Fruit fly (Drosophila melanogaster) whole organism, embryonic: Measurements from ENCODE around the gene CG17572.

ENCODE experiments used
- CG10462 ChIP-seq: fragments of 200-800 bp; sonication (Bioruptor generic); optimal IDR thresholded peaks from 2 replicates; lab custom pipeline; 2016; ENCODE audit warnings: missing biosample characterization, missing genetic modification characterization
- CG1233 ChIP-seq: fragments of 200-800 bp; sonication (Bioruptor generic); optimal IDR thresholded peaks from 4 replicates; lab custom pipeline; 2018; ENCODE audit warnings: missing biosample characterization, mild to moderate bottlenecking, missing genetic modification characterization
- CG12391 ChIP-seq: fragments of 200-800 bp; sonication (Bioruptor generic); optimal IDR thresholded peaks from 3 replicates; lab custom pipeline; 2018; ENCODE audit warnings: missing biosample characterization, mild to moderate bottlenecking, missing genetic modification characterization, moderate library complexity
- CG15601 ChIP-seq: fragments of 200-800 bp; sonication (Bioruptor generic); optimal IDR thresholded peaks from 3 replicates; lab custom pipeline; 2019; ENCODE audit warnings: missing biosample characterization, mild to moderate bottlenecking, missing genetic modification characterization, moderate library complexity
- CG17328 ChIP-seq: fragments of 200-800 bp; sonication (Bioruptor generic); IDR thresholded peaks from 2 replicates; pipeline ENCODE4 v1.3.6; 2022; ENCODE audit warnings: missing biosample characterization, missing genetic modification characterization
- CG17568 ChIP-seq: fragments of 200-800 bp; sonication (Bioruptor generic); optimal IDR thresholded peaks from 2 replicates; lab custom pipeline; 2018; ENCODE audit warnings: missing biosample characterization, mild to moderate bottlenecking, missing genetic modification characterization, moderate library complexity
- CG18262 ChIP-seq: fragments of 200-800 bp; optimal IDR thresholded peaks from 3 replicates; lab custom pipeline; 2019; ENCODE audit warnings: missing biosample characterization, mild to moderate bottlenecking, missing genetic modification characterization, moderate library complexity
- CG2678 ChIP-seq: fragments of 200-800 bp; sonication (Bioruptor generic); optimal IDR thresholded peaks from 3 replicates; lab custom pipeline; 2019; ENCODE audit warnings: missing biosample characterization, mild to moderate bottlenecking, missing genetic modification characterization, moderate library complexity
- CG31365 ChIP-seq: fragments of 200-800 bp; sonication (Bioruptor generic); optimal IDR thresholded peaks from 2 replicates; lab custom pipeline; 2018; ENCODE audit warnings: missing biosample characterization, mild to moderate bottlenecking, missing genetic modification characterization
- CG3163 ChIP-seq: fragments of 200-800 bp; sonication (Bioruptor generic); optimal IDR thresholded peaks from 3 replicates; lab custom pipeline; 2016; ENCODE audit warnings: missing biosample characterization, missing genetic modification characterization
- CG32767 ChIP-seq: fragments of 200-800 bp; sonication (Bioruptor generic); IDR thresholded peaks from 2 replicates; pipeline ENCODE4 v1.3.6; 2022; ENCODE audit warnings: missing biosample characterization, missing genetic modification characterization
- CG4424 ChIP-seq: fragments of 200-800 bp; sonication (Bioruptor generic); optimal IDR thresholded peaks from 3 replicates; lab custom pipeline; 2016; ENCODE audit warnings: missing biosample characterization, missing genetic modification characterization
- CG7786 ChIP-seq: fragments of 200-800 bp; sonication (Bioruptor generic); optimal IDR thresholded peaks from 2 replicates; lab custom pipeline; 2016; ENCODE audit warnings: missing biosample characterization, missing genetic modification characterization
- CG8765 ChIP-seq: fragments of 200-800 bp; sonication (Bioruptor generic); IDR thresholded peaks from 2 replicates; pipeline ENCODE4 v1.3.6; 2022; ENCODE audit warnings: missing biosample characterization, missing genetic modification characterization
- CG8944 ChIP-seq: fragments of 200-800 bp; sonication (Bioruptor generic); optimal IDR thresholded peaks from 3 replicates; lab custom pipeline; 2016; ENCODE audit warnings: missing biosample characterization, missing genetic modification characterization
- Chrac-16 ChIP-seq: fragments of 200-800 bp; sonication (Bioruptor generic); optimal IDR thresholded peaks from 3 replicates; lab custom pipeline; 2016; ENCODE audit warnings: missing biosample characterization, missing genetic modification characterization
- Deaf1 ChIP-seq: fragments of 200-800 bp; optimal IDR thresholded peaks from 3 replicates; lab custom pipeline; 2019; ENCODE audit warnings: missing biosample characterization, mild to moderate bottlenecking, missing genetic modification characterization, moderate library complexity
- Dfd ChIP-seq, 2 experiments: fragments of >200 bp; optimal IDR thresholded peaks; 2 replicates each; lab custom pipeline; 2017; ENCODE audit warnings: missing biosample characterization in 2 of 2, missing genetic modification characterization in 2 of 2
- Doc2 ChIP-seq: fragments of 200-800 bp; sonication (Bioruptor generic); IDR thresholded peaks from 2 replicates; pipeline ENCODE4 v1.3.6; 2022; ENCODE audit warnings: missing biosample characterization, missing genetic modification characterization
- Eip74EF ChIP-seq, 2 experiments: fragments of 200-800 bp in 1 of 2; fragments of >200 bp in 1 of 2; sonication (Bioruptor generic) in 1 of 2; optimal IDR thresholded peaks; 2 replicates each; lab custom pipeline; 2017 to 2019; ENCODE audit warnings: missing biosample characterization in 2 of 2, missing genetic modification characterization in 2 of 2, mild to moderate bottlenecking in 1 of 2, moderate library complexity in 1 of 2
- GATAe ChIP-seq: fragments of 200-800 bp; sonication (Bioruptor generic); conservative IDR thresholded peaks from 2 replicates; pipeline ENCODE4 v1.3.6; 2022; ENCODE audit warnings: missing biosample characterization, missing genetic modification characterization
- Hand ChIP-seq: fragments of 200-800 bp; sonication (Bioruptor generic); optimal IDR thresholded peaks from 2 replicates; lab custom pipeline; 2017; ENCODE audit warnings: mild to moderate bottlenecking, missing biosample characterization, missing genetic modification reagents, missing genetic modification characterization
- Hey ChIP-seq: fragments of 200-800 bp; sonication (Bioruptor generic); optimal IDR thresholded peaks from 3 replicates; lab custom pipeline; 2018; ENCODE audit warnings: missing biosample characterization, mild to moderate bottlenecking, missing genetic modification characterization
- Hsf ChIP-seq: fragments of 200-800 bp; sonication (Bioruptor generic); optimal IDR thresholded peaks from 3 replicates; lab custom pipeline; 2016; ENCODE audit warnings: missing biosample characterization, missing genetic modification characterization
- Nf-YC ChIP-seq: fragments of 200-800 bp; optimal IDR thresholded peaks from 3 replicates; lab custom pipeline; 2019; ENCODE audit warnings: missing biosample characterization, mild to moderate bottlenecking, missing genetic modification characterization, moderate library complexity
- Scr ChIP-seq: fragments of 200-800 bp; sonication (Bioruptor generic); IDR thresholded peaks from 2 replicates; pipeline ENCODE4 v1.3.6; 2022; ENCODE audit warnings: missing biosample characterization, missing genetic modification characterization; ENCODE audit not compliant: partially characterized antibody
- Sin3A ChIP-seq: fragments of >200 bp; optimal IDR thresholded peaks from 2 replicates; lab custom pipeline; 2018
- Sox100B ChIP-seq: fragments of 200-800 bp; sonication (Bioruptor generic); optimal IDR thresholded peaks from 3 replicates; lab custom pipeline; 2018; ENCODE audit warnings: missing biosample characterization, mild to moderate bottlenecking, missing genetic modification characterization
- Spps ChIP-seq: fragments of 200-800 bp; sonication (Bioruptor generic); optimal IDR thresholded peaks from 2 replicates; lab custom pipeline; 2018; ENCODE audit warnings: missing biosample characterization, mild to moderate bottlenecking, missing genetic modification characterization
- ara ChIP-seq: fragments of 200-800 bp; sonication (Bioruptor generic); IDR thresholded peaks from 2 replicates; pipeline ENCODE4 v1.3.6; 2022; ENCODE audit warnings: missing biosample characterization, missing genetic modification characterization
- ase ChIP-seq: fragments of 200-800 bp; sonication (Bioruptor generic); IDR thresholded peaks from 3 replicates; pipeline ENCODE4 v1.3.6; 2022; ENCODE audit warnings: missing biosample characterization, missing genetic modification characterization
- caup ChIP-seq: fragments of 200-800 bp; sonication (Bioruptor generic); optimal IDR thresholded peaks from 3 replicates; lab custom pipeline; 2017; ENCODE audit warnings: missing biosample characterization, mild to moderate bottlenecking, missing genetic modification characterization, moderate library complexity; ENCODE audit not compliant: severe bottlenecking
- chinmo ChIP-seq: fragments of 200-800 bp; sonication (Bioruptor generic); IDR thresholded peaks from 4 replicates; pipeline ENCODE4 v1.3.6; 2022; ENCODE audit warnings: missing biosample characterization, missing genetic modification characterization; ENCODE audit not compliant: partially characterized antibody
- crc ChIP-seq: fragments of 200-800 bp; sonication (Bioruptor generic); optimal IDR thresholded peaks from 2 replicates; lab custom pipeline; 2016; ENCODE audit warnings: missing biosample characterization, missing genetic modification characterization
- da ChIP-seq: fragments of 200-800 bp; sonication (Bioruptor generic); optimal IDR thresholded peaks from 2 replicates; lab custom pipeline; 2016; ENCODE audit warnings: missing biosample characterization, missing genetic modification characterization
- fd3F ChIP-seq: fragments of 200-800 bp; sonication (Bioruptor generic); optimal IDR thresholded peaks from 2 replicates; lab custom pipeline; 2018; ENCODE audit warnings: missing biosample characterization, mild to moderate bottlenecking, missing genetic modification characterization, moderate library complexity
- fd64A ChIP-seq: fragments of 200-800 bp; sonication (Bioruptor generic); optimal IDR thresholded peaks from 3 replicates; lab custom pipeline; 2018; ENCODE audit warnings: missing biosample characterization, mild to moderate bottlenecking, missing genetic modification characterization
- gfzf ChIP-seq: fragments of 200-800 bp; sonication (Bioruptor generic); optimal IDR thresholded peaks from 2 replicates; lab custom pipeline; 2016; ENCODE audit warnings: missing biosample characterization, mild to moderate bottlenecking, missing genetic modification characterization, moderate library complexity
- grau ChIP-seq: fragments of 200-800 bp; optimal IDR thresholded peaks from 3 replicates; lab custom pipeline; 2019; ENCODE audit warnings: missing biosample characterization, mild to moderate bottlenecking, missing genetic modification characterization, moderate library complexity
- gt ChIP-seq: fragments of 200-800 bp; sonication (Bioruptor generic); IDR thresholded peaks from 2 replicates; pipeline ENCODE4 v1.3.6; 2022; ENCODE audit warnings: missing biosample characterization, missing genetic modification characterization
- ham ChIP-seq: fragments of 200-800 bp; sonication (Bioruptor generic); IDR thresholded peaks from 2 replicates; pipeline ENCODE4 v1.3.6; 2022; ENCODE audit warnings: missing biosample characterization, missing genetic modification characterization
- ken ChIP-seq: fragments of 200-800 bp; sonication (Bioruptor generic); IDR thresholded peaks from 3 replicates; pipeline ENCODE4 v1.3.6; 2022; ENCODE audit warnings: missing biosample characterization, missing genetic modification characterization
- mirr ChIP-seq: fragments of 200-800 bp; sonication (Bioruptor generic); optimal IDR thresholded peaks from 3 replicates; lab custom pipeline; 2018; ENCODE audit warnings: missing biosample characterization, mild to moderate bottlenecking, missing genetic modification characterization
- nerfin-1 ChIP-seq: fragments of 200-800 bp; sonication (Bioruptor generic); optimal IDR thresholded peaks from 3 replicates; lab custom pipeline; 2019; ENCODE audit warnings: missing biosample characterization, mild to moderate bottlenecking, missing genetic modification characterization, moderate library complexity
- onecut ChIP-seq: fragments of 200-800 bp; sonication (Bioruptor generic); IDR thresholded peaks from 2 replicates; pipeline ENCODE4 v1.3.6; 2022; ENCODE audit warnings: missing biosample characterization, missing genetic modification characterization
- ro ChIP-seq: fragments of 200-800 bp; sonication (Bioruptor generic); IDR thresholded peaks from 2 replicates; pipeline ENCODE4 v1.3.6; 2022; ENCODE audit warnings: missing biosample characterization, missing genetic modification characterization
- slp2 ChIP-seq: fragments of 200-800 bp; sonication (Bioruptor generic); optimal IDR thresholded peaks from 2 replicates; lab custom pipeline; 2016; ENCODE audit warnings: missing biosample characterization, missing genetic modification characterization
- so ChIP-seq: fragments of 200-800 bp; sonication (Bioruptor generic); IDR thresholded peaks from 3 replicates; pipeline ENCODE4 v1.3.6; 2022; ENCODE audit warnings: missing biosample characterization, missing genetic modification characterization
- ssp ChIP-seq: fragments of 200-800 bp; sonication (Bioruptor generic); IDR thresholded peaks from 2 replicates; pipeline ENCODE4 v1.3.6; 2022; ENCODE audit warnings: missing biosample characterization, missing genetic modification characterization
- tna ChIP-seq: fragments of 200-800 bp; sonication (Bioruptor generic); IDR thresholded peaks from 2 replicates; pipeline ENCODE4 v1.3.6; 2022; ENCODE audit warnings: missing biosample characterization, missing genetic modification characterization; ENCODE audit not compliant: partially characterized antibody
- ttk ChIP-seq: fragments of 200-800 bp; sonication (Bioruptor generic); IDR thresholded peaks from 2 replicates; pipeline ENCODE4 v2.1.2; 2022; ENCODE audit warnings: missing biosample characterization, missing genetic modification characterization
- zen ChIP-seq: fragments of 200-800 bp; sonication (Bioruptor generic); optimal IDR thresholded peaks from 3 replicates; lab custom pipeline; 2018; ENCODE audit warnings: missing biosample characterization, mild to moderate bottlenecking, missing genetic modification characterization, moderate library complexity

CG17572 gene

DNA sequence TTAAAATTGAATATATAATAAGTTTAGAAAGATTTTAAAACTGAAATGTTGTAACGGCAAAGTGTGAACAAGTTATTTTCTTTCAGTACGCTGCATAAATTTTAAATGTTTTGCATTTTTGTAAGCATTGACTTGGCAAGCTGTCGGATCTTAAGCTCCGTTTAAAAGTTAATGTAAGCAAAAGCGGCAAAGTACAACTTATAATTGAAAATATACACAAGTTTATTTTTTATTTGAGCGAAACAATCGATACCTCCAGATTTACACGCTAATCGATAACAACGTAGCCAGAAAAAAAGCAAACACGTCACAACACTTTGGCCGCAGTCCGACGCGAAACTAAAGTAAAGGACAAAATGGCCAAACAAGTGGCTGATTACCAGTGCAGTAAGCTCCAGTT lies 32.4 kb downstream of the CG17572 start, which contains the start of gene Catsup (continued):
- TF ChIP-seq ken (GFP tag; lab: Robert Waterston, UW), result no peak
- no peak for TF ChIP-seq Hand (GFP tag; lab: Kevin White, UChicago)
- peak; percentile 74 for TF ChIP-seq ssp (GFP tag; lab: Robert Waterston, UW)
- TF ChIP-seq tna (GFP tag; lab: Robert Waterston, UW), result peak; percentile 64
- TF ChIP-seq Chrac-16 (GFP tag; lab: Kevin White, UChicago), result no peak
- no peak for TF ChIP-seq Nf-YC (tag; lab: Kevin White, UChicago)
- TF ChIP-seq CG17568 (GFP tag; lab: Kevin White, UChicago), result no peak
- TF ChIP-seq Sin3A (lab: Kevin White, UChicago), result peak; percentile 20
- TF ChIP-seq ttk, result no peak
- TF ChIP-seq Eip74EF (GFP tag; optimal IDR thresholded peaks at IDR 0.05; lab: Kevin White, UChicago), result no peak
- TF ChIP-seq caup, result no peak
- TF ChIP-seq slp2 (GFP tag; lab: Kevin White, UChicago), result no peak
- no peak for TF ChIP-seq grau
- TF ChIP-seq CG10462 (GFP tag; lab: Kevin White, UChicago), result no peak
- TF ChIP-seq so (GFP tag; lab: Robert Waterston, UW), result no peak
- TF ChIP-seq CG1233 (GFP tag; lab: Kevin White, UChicago), result no peak
- no peak for TF ChIP-seq ase (GFP tag; lab: Robert Waterston, UW)
- TF ChIP-seq fd64A (GFP tag; lab: Kevin White, UChicago), result no peak
- no peak for TF ChIP-seq Dfd (GFP tag; optimal IDR thresholded peaks at IDR 0.05; lab: Kevin White, UChicago)
- TF ChIP-seq zen (tag; lab: Kevin White, UChicago), result no peak
- no peak for TF ChIP-seq GATAe (GFP tag; lab: Robert Waterston, UW)
- TF ChIP-seq CG12391 (tag; lab: Kevin White, UChicago), result no peak
- no peak for TF ChIP-seq da (GFP tag; lab: Kevin White, UChicago)
- TF ChIP-seq Sox100B (GFP tag; lab: Kevin White, UChicago), result no peak
- no peak for TF ChIP-seq ara
- no peak for TF ChIP-seq CG3163 (GFP tag; lab: Kevin White, UChicago)
- peak; percentile 81 for TF ChIP-seq Scr (GFP tag; lab: Robert Waterston, UW)
- no peak for TF ChIP-seq CG8765 (GFP tag; lab: Robert Waterston, UW)
- TF ChIP-seq mirr, result no peak
- TF ChIP-seq ro, result no peak
- TF ChIP-seq CG4424 (GFP tag; lab: Kevin White, UChicago), result no peak
- no peak for TF ChIP-seq Spps (tag; lab: Kevin White, UChicago)
- TF ChIP-seq gfzf, result no peak
- no peak for TF ChIP-seq CG2678 (tag; lab: Kevin White, UChicago)
- TF ChIP-seq ham (GFP tag; lab: Robert Waterston, UW), result no peak
- no peak for TF ChIP-seq CG7786 (GFP tag; lab: Kevin White, UChicago)
- TF ChIP-seq chinmo (GFP tag; lab: Robert Waterston, UW), result no peak
- no peak for TF ChIP-seq onecut
- TF ChIP-seq Hey (tag; lab: Kevin White, UChicago), result no peak
- TF ChIP-seq fd3F, result no peak
- TF ChIP-seq CG15601 (tag; lab: Kevin White, UChicago), result no peak
- no peak for TF ChIP-seq Hsf (GFP tag; lab: Kevin White, UChicago)
- TF ChIP-seq CG32767 (GFP tag; lab: Robert Waterston, UW), result no peak
- TF ChIP-seq CG8944 (GFP tag; lab: Kevin White, UChicago), result no peak
- TF ChIP-seq nerfin-1 (tag; lab: Kevin White, UChicago), result no peak
- TF ChIP-seq CG31365 (tag; lab: Kevin White, UChicago), result no peak
- TF ChIP-seq Deaf1 (tag; lab: Kevin White, UChicago), result no peak
- TF ChIP-seq CG17328 (GFP tag; lab: Robert Waterston, UW), result no peak
- no peak for TF ChIP-seq crc (GFP tag; lab: Kevin White, UChicago)
- TF ChIP-seq gt, result no peak
- no peak for TF ChIP-seq Doc2 (GFP tag; lab: Robert Waterston, UW)
- no peak for TF ChIP-seq CG18262
